Fruit fly (Drosophila melanogaster): ENCODE results near the gene Sap47.

Sap47 gene

dm6 chr3R:16004691-16005474 is 70.0 kb downstream of the Sap47 start (continued):
- no peak for TF ChIP-seq grau (tag; optimal IDR thresholded peaks at IDR 0.05)
- TF ChIP-seq pum (GFP tag; optimal IDR thresholded peaks at IDR 0.05): no peak
- TF ChIP-seq crp (GFP tag; optimal IDR thresholded peaks at IDR 0.05): no peak
- TF ChIP-seq hb (GFP tag; IDR thresholded peaks at IDR 0.05; ENCODE audit: partially characterized antibody): no peak
- TF ChIP-seq sqz (GFP tag; optimal IDR thresholded peaks at IDR 0.05): peak; percentile 7
- TF ChIP-seq chif (GFP tag; optimal IDR thresholded peaks at IDR 0.05): no peak
- TF ChIP-seq CG7372 (GFP tag; IDR thresholded peaks at IDR 0.05): no peak
- peak; percentile 60; the same call in 1 of the 2 replicates for TF ChIP-seq wdn (GFP tag; IDR thresholded peaks at IDR 0.05)
- TF ChIP-seq cwo (GFP tag; optimal IDR thresholded peaks at IDR 0.05): peak; percentile 99
- TF ChIP-seq ken (GFP tag; IDR thresholded peaks at IDR 0.05): no peak
- TF ChIP-seq Nf-YA (GFP tag; IDR thresholded peaks at IDR 0.05): no peak
- no peak for TF ChIP-seq Bdp1 (GFP tag; optimal IDR thresholded peaks at IDR 0.05)
- peak; percentile 94 for TF ChIP-seq crol (GFP tag; IDR thresholded peaks at IDR 0.05)
- TF ChIP-seq al (GFP tag; IDR thresholded peaks at IDR 0.05): no peak
- no peak for TF ChIP-seq CG7928 (GFP tag; optimal IDR thresholded peaks at IDR 0.05)
- TF ChIP-seq Bgb (GFP tag; IDR thresholded peaks at IDR 0.05; ENCODE audit: partially characterized antibody): peak; percentile 32; the same call in 1 of the 2 replicates
- TF ChIP-seq YL-1 (GFP tag; optimal IDR thresholded peaks at IDR 0.05): no peak
- TF ChIP-seq CG17612 (GFP tag; IDR thresholded peaks at IDR 0.05): no peak
- TF ChIP-seq HmgD (GFP tag; optimal IDR thresholded peaks at IDR 0.05): no peak
- TF ChIP-seq CG4424 (GFP tag; optimal IDR thresholded peaks at IDR 0.05): no peak
- TF ChIP-seq CG14441 (GFP tag; IDR thresholded peaks at IDR 0.05): no peak
- TF ChIP-seq run (tag; optimal IDR thresholded peaks at IDR 0.05): no peak
- TF ChIP-seq CG4328 (GFP tag; optimal IDR thresholded peaks at IDR 0.05): peak; percentile 54
- TF ChIP-seq trh (GFP tag; optimal IDR thresholded peaks at IDR 0.05): no peak
- TF ChIP-seq slbo (GFP tag; IDR thresholded peaks at IDR 0.05): no peak
- TF ChIP-seq PHDP (tag; optimal IDR thresholded peaks at IDR 0.05): no peak
- TF ChIP-seq CG11398 (GFP tag; optimal IDR thresholded peaks at IDR 0.05): no peak
- no peak for TF ChIP-seq Dip3 (GFP tag; optimal IDR thresholded peaks at IDR 0.05)
- no peak for TF ChIP-seq CG2116 (GFP tag; optimal IDR thresholded peaks at IDR 0.05)
- no peak for TF ChIP-seq knrl (GFP tag; IDR thresholded peaks at IDR 0.05; ENCODE audit: partially characterized antibody)
- TF ChIP-seq abd-A (tag; optimal IDR thresholded peaks at IDR 0.05): no peak
- TF ChIP-seq da (GFP tag; optimal IDR thresholded peaks at IDR 0.05): no peak
- no peak for TF ChIP-seq CG2120 (GFP tag; optimal IDR thresholded peaks at IDR 0.05)
- no peak for TF ChIP-seq seq (GFP tag; IDR thresholded peaks at IDR 0.05)
- no peak for TF ChIP-seq CG1024 (GFP tag; IDR thresholded peaks at IDR 0.05)
- no peak for TF ChIP-seq CG6765 (GFP tag; optimal IDR thresholded peaks at IDR 0.05)
- TF ChIP-seq dan (GFP tag; IDR thresholded peaks at IDR 0.05): no peak
- TF ChIP-seq CG3163 (GFP tag; optimal IDR thresholded peaks at IDR 0.05): no peak
- peak; percentile 51; the same call in 1 of the 2 replicates for TF ChIP-seq ham (GFP tag; IDR thresholded peaks at IDR 0.05)
- TF ChIP-seq Dbx (GFP tag; IDR thresholded peaks at IDR 0.05): 0 out of 3 replicates have a peak, but pooled peaks have one; percentile 7
- TF ChIP-seq Tbp (GFP tag; optimal IDR thresholded peaks at IDR 0.05): no peak
- peak; percentile 39 for TF ChIP-seq Hmr (GFP tag; optimal IDR thresholded peaks at IDR 0.05)
- no peak for TF ChIP-seq danr (GFP tag; IDR thresholded peaks at IDR 0.05)
- TF ChIP-seq CG5180 (GFP tag; optimal IDR thresholded peaks at IDR 0.05): no peak
- 0 out of 2 replicates have a peak, but pooled peaks have one; percentile 34 for TF ChIP-seq rib (GFP tag; IDR thresholded peaks at IDR 0.05)
- no peak for TF ChIP-seq CG31388 (GFP tag; optimal IDR thresholded peaks at IDR 0.05)
- peak; percentile 97 for TF ChIP-seq CG10543 (GFP tag; optimal IDR thresholded peaks at IDR 0.05)
- TF ChIP-seq ssp (GFP tag; IDR thresholded peaks at IDR 0.05): no peak
- no peak for TF ChIP-seq Six4 (GFP tag; optimal IDR thresholded peaks at IDR 0.05)
- no peak for TF ChIP-seq CG8478 (optimal IDR thresholded peaks at IDR 0.05)
- TF ChIP-seq CG12744 (GFP tag; optimal IDR thresholded peaks at IDR 0.05): no peak

Data from whole organism, embryonic.